Worm (Caenorhabditis elegans): Measurements from ENCODE around the gene srz-72.

DNA sequence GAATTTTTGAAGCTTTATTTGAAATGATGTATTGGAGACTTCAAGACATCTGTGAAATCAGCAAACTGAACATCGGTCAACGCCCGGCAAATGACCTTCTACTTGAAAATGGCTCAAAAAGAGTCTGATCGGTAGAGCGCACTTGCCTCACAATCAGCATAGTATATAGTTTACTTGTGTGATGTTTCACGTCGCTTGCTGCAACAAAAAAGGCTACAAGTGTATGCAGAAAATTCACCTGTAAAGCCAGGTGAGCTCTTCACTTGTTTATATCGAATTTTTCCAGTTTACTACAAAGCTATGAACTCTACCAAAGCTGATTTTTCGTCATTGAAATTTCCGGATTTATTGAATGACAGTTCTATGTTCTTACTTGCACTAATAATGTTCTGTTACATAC is 33.6 kb downstream of the srz-72 start, which contains the start of gene srz-71:
- TF ChIP-seq cnd-1 (tag; optimal IDR thresholded peaks at IDR 0.05) = no peak
- no peak for TF ChIP-seq unc-120 (tag; optimal IDR thresholded peaks at IDR 0.05; ENCODE audit: poor library complexity, severe bottlenecking)
- TF ChIP-seq mls-2 (tag; optimal IDR thresholded peaks at IDR 0.05) = no peak
- TF ChIP-seq ceh-43 (GFP tag; optimal IDR thresholded peaks at IDR 0.05) = no peak
- TF ChIP-seq ham-2 (GFP tag; optimal IDR thresholded peaks at IDR 0.05) = no peak
